Fruit fly (Drosophila melanogaster): ENCODE data around the gene RpS6.
A peak's percentile ranks its signal among the peaks of the same experiment; 100 is the strongest.

RpS6 gene

DNA sequence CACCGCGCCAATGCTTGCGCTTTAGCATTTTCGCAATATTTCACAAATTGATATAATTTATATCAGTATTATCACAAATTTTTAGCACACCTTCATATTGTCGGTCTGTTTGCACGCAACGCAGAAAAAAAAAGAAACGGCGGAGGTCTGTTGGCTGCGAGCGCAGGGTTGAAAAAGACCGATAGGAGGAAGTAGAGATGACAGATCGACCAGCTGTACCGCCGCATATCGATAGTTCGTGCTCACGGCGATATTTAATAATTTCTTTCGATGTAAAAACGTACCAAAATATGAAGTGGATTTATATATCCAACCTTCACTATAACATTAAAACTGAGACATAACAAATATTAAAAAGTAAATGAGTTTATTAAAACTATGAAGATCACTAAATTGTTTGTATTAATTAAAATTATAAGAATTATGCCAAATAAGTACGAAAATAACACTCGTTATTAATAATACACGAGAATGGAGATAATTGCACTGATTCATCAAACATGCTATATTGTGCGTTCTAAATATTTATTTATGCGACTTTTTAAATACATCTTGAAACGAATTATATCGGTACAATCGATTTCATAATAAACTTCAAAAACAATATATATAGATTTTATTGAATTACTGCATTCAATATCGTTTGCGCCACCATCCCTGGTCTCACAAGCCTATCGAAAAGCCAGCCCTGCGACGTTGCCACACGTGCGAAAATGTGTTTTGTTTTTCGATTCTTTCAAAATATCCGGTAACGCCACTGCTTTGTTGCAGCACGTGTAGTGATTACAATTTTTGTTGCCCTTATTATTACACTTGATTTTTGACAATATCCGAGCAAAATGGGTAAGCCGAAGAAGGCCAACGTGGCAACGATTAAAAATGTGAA, at the start of gene RpS6, which contains the start of gene bys:
Gene RpS6, minus strand, starts transcription at position 179 of the 886 bp plus-strand sequence.
Gene bys, plus strand, starts transcription at position 728 of the 886 bp plus-strand sequence.
- peak; percentile 39 for TF ChIP-seq tj (GFP tag; optimal IDR thresholded peaks at IDR 0.05)
- no peak for TF ChIP-seq CG5204 (GFP tag; optimal IDR thresholded peaks at IDR 0.05)
- TF ChIP-seq CG14711 (tag; optimal IDR thresholded peaks at IDR 0.05): peak; percentile 62
- TF ChIP-seq CG33017 (tag; optimal IDR thresholded peaks at IDR 0.05): peak; percentile 40
- TF ChIP-seq cnc (optimal IDR thresholded peaks at IDR 0.05): no peak
- TF ChIP-seq Clk (GFP tag; optimal IDR thresholded peaks at IDR 0.05): no peak
- peak; percentile 84 for TF ChIP-seq bab1 (GFP tag; optimal IDR thresholded peaks at IDR 0.05)
- peak; percentile 20 for TF ChIP-seq Crg-1 (GFP tag; optimal IDR thresholded peaks at IDR 0.05)
- TF ChIP-seq Hr96 (GFP tag; optimal IDR thresholded peaks at IDR 0.05): peak; percentile 83
- peak; percentile 54 for TF ChIP-seq pad (GFP tag; optimal IDR thresholded peaks at IDR 0.05)
- peak; percentile 6 for TF ChIP-seq ovo (GFP tag; optimal IDR thresholded peaks at IDR 0.05)
- TF ChIP-seq kay (GFP tag; ENCODE audit: borderline replicate concordance): no peak
- peak; percentile 13 for TF ChIP-seq CG12768 (GFP tag; optimal IDR thresholded peaks at IDR 0.05)
- TF ChIP-seq CG1620 (GFP tag; optimal IDR thresholded peaks at IDR 0.05): peak; percentile 63
- peak; percentile 99 for TF ChIP-seq Mnt (GFP tag; optimal IDR thresholded peaks at IDR 0.05)
- peak; percentile 69 for TF ChIP-seq CG7101 (tag; optimal IDR thresholded peaks at IDR 0.05)
- peak; percentile 84 for TF ChIP-seq CG11617 (GFP tag; optimal IDR thresholded peaks at IDR 0.05)
- no peak for TF ChIP-seq CG7045 (GFP tag; optimal IDR thresholded peaks at IDR 0.05)
- peak; percentile 57 for TF ChIP-seq toe (GFP tag; optimal IDR thresholded peaks at IDR 0.05)

DNA sequence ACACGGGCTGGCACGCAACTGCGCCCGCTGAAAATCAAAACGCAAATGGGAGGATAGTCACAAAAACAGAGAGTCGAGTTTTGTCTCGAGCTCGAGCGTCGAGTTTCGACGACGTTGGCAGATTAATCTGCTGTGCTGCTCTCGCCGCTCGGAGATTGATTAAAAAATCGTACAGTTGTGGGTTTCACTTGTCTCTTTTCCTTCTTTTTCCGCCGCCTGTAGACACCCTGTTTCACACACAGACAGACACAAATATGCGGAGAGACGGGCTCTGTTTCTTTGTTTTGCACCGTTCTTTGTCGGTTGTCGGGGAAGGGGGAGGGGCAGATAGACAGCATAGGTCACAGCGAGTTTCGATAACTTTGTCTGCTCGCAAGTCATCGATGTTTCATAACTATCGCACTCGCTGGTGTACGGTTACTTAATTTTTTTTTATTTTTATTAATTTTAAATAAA, 45.8 kb upstream of the RpS6 start, which contains the start of gene orion:
Gene orion, minus strand, starts transcription at position 51 of the 456 bp plus-strand sequence.
- TF ChIP-seq Clk (GFP tag; optimal IDR thresholded peaks at IDR 0.05): no peak
- TF ChIP-seq Hr96 (GFP tag; optimal IDR thresholded peaks at IDR 0.05): no peak
- no peak for TF ChIP-seq cic (GFP tag; optimal IDR thresholded peaks at IDR 0.05)
- peak; percentile 95 for TF ChIP-seq tj (GFP tag; optimal IDR thresholded peaks at IDR 0.05)
- TF ChIP-seq toe (GFP tag; optimal IDR thresholded peaks at IDR 0.05): no peak
- no peak for TF ChIP-seq CG1620 (GFP tag; optimal IDR thresholded peaks at IDR 0.05)
- TF ChIP-seq CG11617 (GFP tag; optimal IDR thresholded peaks at IDR 0.05): peak; percentile 27
- TF ChIP-seq Crg-1 (GFP tag; optimal IDR thresholded peaks at IDR 0.05): no peak
- TF ChIP-seq ovo (GFP tag; optimal IDR thresholded peaks at IDR 0.05): peak; percentile 6
- peak; percentile 76 for TF ChIP-seq bab1 (GFP tag; optimal IDR thresholded peaks at IDR 0.05)
- TF ChIP-seq cnc (optimal IDR thresholded peaks at IDR 0.05): no peak
- no peak for TF ChIP-seq CG33017 (tag; optimal IDR thresholded peaks at IDR 0.05)
- no peak for TF ChIP-seq CG12768 (GFP tag; optimal IDR thresholded peaks at IDR 0.05)
- TF ChIP-seq Mnt (GFP tag; optimal IDR thresholded peaks at IDR 0.05): peak; percentile 16
- TF ChIP-seq CG7045 (GFP tag; optimal IDR thresholded peaks at IDR 0.05): no peak
- no peak for TF ChIP-seq CG5204 (GFP tag; optimal IDR thresholded peaks at IDR 0.05)
- TF ChIP-seq CG14711 (tag; optimal IDR thresholded peaks at IDR 0.05): peak; percentile 6
- peak; percentile 91 for TF ChIP-seq pad (GFP tag; optimal IDR thresholded peaks at IDR 0.05)
- TF ChIP-seq CG7101 (tag; optimal IDR thresholded peaks at IDR 0.05): no peak
- no peak for TF ChIP-seq kay (GFP tag; ENCODE audit: borderline replicate concordance)

DNA sequence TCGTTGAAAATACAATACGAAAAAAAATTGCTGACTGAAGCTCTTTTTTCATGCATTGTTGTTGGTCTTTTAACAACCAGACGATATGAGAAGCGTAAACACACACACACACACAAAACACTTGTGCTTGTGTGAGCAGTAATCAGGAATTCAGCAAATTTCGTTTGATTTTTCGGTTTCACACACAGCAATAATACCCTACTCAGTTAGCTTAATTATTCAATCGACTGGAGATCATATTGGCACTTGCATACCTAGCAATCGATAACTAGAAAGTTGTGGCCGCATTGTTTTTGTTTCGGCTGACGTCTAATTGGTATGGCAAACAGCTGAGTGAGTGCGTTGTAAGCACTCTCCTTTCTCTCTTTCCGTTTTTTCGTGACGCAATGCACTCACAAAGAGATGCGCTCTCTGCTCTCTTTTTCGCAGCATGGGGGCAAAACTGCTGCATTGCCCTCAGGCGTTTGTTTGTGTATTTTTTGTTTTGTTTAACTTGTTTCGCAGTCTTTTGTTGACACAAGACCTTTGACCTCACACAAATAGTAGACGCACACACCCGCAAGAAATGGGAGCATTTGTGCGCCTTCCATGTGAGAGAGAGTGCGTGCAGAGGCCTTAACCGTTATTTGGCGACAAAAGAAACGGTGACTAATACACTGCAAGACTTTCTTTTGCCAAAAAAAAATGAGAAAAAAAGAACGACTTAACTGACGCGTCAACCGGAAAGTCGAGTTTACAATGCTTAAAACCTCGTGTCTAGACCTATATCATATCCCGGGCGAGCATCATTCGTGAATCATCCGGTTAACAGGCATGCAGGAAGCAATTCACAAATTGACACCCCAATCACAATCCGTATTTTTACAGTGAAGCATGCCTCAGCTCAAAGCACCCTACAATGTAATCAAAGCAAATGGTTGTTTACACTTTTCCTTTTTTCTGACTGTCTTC, 43.9 kb upstream of the RpS6 start:
- TF ChIP-seq CG12768 (GFP tag; optimal IDR thresholded peaks at IDR 0.05) (no peak), Clk (GFP tag; optimal IDR thresholded peaks at IDR 0.05) (no peak), cic (GFP tag; optimal IDR thresholded peaks at IDR 0.05) (peak; percentile 73), kay (GFP tag; ENCODE audit: borderline replicate concordance) (no peak), CG33017 (tag; optimal IDR thresholded peaks at IDR 0.05) (no peak), Crg-1 (GFP tag; optimal IDR thresholded peaks at IDR 0.05) (no peak), CG7101 (tag; optimal IDR thresholded peaks at IDR 0.05) (peak; percentile 37), cnc (optimal IDR thresholded peaks at IDR 0.05) (no peak), CG7045 (GFP tag; optimal IDR thresholded peaks at IDR 0.05) (peak; percentile 33), toe (GFP tag; optimal IDR thresholded peaks at IDR 0.05) (peak; percentile 24), CG1620 (GFP tag; optimal IDR thresholded peaks at IDR 0.05) (no peak), pad (GFP tag; optimal IDR thresholded peaks at IDR 0.05) (peak; percentile 61), Hr96 (GFP tag; optimal IDR thresholded peaks at IDR 0.05) (no peak), CG5204 (GFP tag; optimal IDR thresholded peaks at IDR 0.05) (no peak), bab1 (GFP tag; optimal IDR thresholded peaks at IDR 0.05) (peak; percentile 72), Mnt (GFP tag; optimal IDR thresholded peaks at IDR 0.05) (no peak), CG14711 (tag; optimal IDR thresholded peaks at IDR 0.05) (peak; percentile 53), CG11617 (GFP tag; optimal IDR thresholded peaks at IDR 0.05) (peak; percentile 15), ovo (GFP tag; optimal IDR thresholded peaks at IDR 0.05) (peak; percentile 95), tj (GFP tag; optimal IDR thresholded peaks at IDR 0.05) (peak; percentile 100)

DNA sequence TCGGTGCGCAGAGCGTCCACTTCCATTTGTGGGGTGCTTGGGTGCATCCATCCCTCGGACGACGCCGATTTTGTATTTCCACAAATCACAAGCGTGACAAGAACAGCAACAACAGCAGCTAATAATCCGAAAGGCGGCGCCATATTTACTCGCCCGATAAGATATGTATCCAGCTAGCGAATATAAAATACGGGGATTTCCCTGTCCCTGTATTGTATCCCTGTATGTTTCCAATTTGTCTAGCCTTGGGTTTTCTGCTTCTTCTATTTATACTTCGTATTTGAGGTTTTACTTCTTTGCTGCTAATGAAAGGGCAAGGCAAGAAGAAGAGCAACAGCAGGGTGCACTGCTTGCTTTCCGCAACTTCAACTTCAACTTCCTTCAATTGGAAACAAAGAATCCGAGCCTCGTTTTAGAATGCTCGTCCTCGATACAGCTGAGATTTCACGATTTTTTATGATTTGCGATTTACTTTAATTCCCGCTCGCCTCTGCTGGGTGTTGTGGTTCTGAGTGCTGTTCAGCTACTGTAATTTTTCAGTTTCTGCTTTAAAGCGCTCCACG, 43.1 kb upstream of the RpS6 start:
- TF ChIP-seq Crg-1 (GFP tag; optimal IDR thresholded peaks at IDR 0.05): no peak
- TF ChIP-seq CG14711 (tag; optimal IDR thresholded peaks at IDR 0.05): no peak
- TF ChIP-seq Hr96 (GFP tag; optimal IDR thresholded peaks at IDR 0.05): no peak
- no peak for TF ChIP-seq pad (GFP tag; optimal IDR thresholded peaks at IDR 0.05)
- no peak for TF ChIP-seq cnc (optimal IDR thresholded peaks at IDR 0.05)
- TF ChIP-seq kay (GFP tag; ENCODE audit: borderline replicate concordance): no peak
